Fruit fly (Drosophila melanogaster) S2 (cell line): ENCODE measurements around the gene CG6055.

Experiments used
- CG8478 ChIP-seq: fragments of >200 bp; optimal IDR thresholded peaks from 2 replicates; lab custom pipeline; 2018
- CTCF ChIP-seq, 2 experiments: fragments of >200 bp; optimal IDR thresholded peaks; 2 replicates each; lab custom pipeline; 2018

DNA sequence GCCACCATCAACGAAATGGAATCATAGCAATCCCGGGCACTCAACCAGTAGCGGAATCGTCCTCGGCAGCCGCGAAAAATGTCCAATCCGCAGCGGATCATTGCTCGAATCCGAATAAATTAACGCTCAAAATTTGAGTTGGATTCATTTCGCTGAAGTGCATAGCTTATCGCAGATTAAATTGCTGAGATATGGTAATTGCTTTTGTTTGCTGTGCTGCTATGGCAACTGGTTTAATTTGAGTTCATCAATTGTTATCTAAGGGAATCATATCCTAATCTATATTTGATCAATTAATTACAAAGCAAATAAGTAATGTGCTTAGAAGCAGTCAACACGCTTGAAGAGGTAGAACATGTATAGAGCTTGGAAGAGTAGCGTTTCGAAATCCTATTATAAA lies 4.2 kb upstream of the CG6055 start, which contains the start of gene Gr28b:
- TF ChIP-seq CTCF (optimal IDR thresholded peaks at IDR 0.05; lab: Kevin White, UChicago) (no peak), CG8478 (lab: Kevin White, UChicago) (no peak)
